Worm (Caenorhabditis elegans): ENCODE data around the gene Y17G7B.20.

Y17G7B.20 gene

DNA sequence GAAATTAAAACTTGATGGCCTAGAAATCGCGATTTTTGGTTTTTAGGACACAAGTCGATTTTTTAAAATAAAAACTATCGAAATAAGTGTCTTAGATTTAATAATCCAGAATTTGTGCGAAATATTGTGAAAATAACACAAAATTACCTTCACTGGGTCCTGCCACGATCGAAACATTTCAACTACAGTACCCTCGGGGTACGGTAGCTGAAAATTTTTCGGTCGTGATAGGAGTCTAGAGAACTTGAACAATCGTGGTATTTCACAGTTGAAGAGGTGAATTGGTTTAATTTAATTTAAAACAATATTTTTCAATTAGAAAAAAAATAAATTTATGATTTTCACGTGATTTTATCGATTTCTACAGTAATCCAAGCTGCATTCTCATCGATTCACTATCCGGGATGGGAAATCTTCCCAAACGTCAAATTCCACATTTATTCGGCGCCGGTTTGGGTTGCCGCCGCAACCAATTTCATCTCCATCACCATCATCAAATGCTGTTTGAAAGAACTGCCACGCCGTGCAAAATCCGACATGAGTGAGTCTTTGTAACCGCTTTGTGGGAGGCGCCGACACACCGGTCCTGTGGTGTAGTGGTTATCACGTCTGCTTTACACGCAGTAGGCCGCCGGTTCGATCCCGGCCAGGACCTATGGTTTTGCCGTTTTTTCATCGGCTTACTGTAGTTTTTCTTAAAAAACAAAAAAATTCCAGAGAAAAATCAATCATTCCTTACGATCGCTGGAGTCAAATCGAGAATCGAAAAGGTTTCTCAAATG is 20.7 kb downstream of the Y17G7B.20 start (continued):
- TF ChIP-seq odd-2 (tag; optimal IDR thresholded peaks at IDR 0.05) (no peak), ceh-24 (tag; optimal IDR thresholded peaks at IDR 0.05) (no peak), hlh-30 (tag; optimal IDR thresholded peaks at IDR 0.05; ENCODE audit: insufficient read depth) (no peak), nhr-232 (tag; optimal IDR thresholded peaks at IDR 0.05) (peak; percentile 48), syd-9 (tag; optimal IDR thresholded peaks at IDR 0.05) (no peak), lin-11 (tag; optimal IDR thresholded peaks at IDR 0.05) (peak; percentile 22), hlh-15 (tag; optimal IDR thresholded peaks at IDR 0.05) (peak; percentile 8), pha-2 (tag; optimal IDR thresholded peaks at IDR 0.05) (peak; percentile 23), eyg-1 (tag; optimal IDR thresholded peaks at IDR 0.05) (no peak), unc-42 (tag; optimal IDR thresholded peaks at IDR 0.05) (peak; percentile 1), unc-55 (GFP tag; optimal IDR thresholded peaks at IDR 0.05) (no peak)

DNA sequence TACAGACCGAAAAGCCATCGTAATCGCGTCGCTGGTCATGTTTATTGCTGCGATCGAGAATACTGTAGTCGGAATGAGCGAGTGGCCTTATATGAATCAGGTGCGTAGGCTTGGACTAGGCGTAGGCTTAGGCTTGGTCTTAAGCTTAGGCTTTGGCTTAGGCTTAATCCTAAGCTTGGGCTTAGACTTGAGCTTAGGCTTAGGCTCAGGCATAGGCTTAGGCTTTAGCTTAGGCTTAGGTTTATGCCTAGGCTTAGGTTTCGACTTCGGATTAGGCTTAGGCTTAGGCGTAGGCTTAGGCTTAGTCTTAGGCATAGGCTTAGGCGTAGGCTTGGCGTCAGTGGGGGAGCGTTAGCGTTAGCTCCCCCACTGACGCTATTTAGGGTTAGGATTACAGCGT is 24.8 kb downstream of the Y17G7B.20 start:
- TF ChIP-seq lim-6 (tag; optimal IDR thresholded peaks at IDR 0.05) (no peak), eyg-1 (tag; optimal IDR thresholded peaks at IDR 0.05) (no peak), dve-1 (tag; optimal IDR thresholded peaks at IDR 0.05) (peak; percentile 82)

DNA sequence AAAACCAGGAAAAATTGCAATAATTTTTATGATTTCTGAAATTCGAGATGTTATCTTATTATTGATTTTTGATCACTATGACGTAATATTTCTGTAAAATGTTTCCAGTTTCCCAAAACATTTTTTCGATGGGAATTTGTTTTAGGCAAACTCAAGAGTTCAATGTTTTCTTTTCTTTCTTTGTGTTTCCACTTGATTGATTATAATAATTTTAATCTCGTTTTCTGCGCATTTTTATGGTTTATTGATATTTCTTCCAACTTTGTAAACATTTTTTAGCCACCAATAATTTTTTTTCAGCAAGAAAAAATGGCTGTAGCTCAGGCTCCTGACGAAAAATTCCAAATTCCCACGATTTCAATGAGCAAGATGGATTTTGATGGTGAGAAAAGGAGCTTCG is 25.4 kb downstream of the Y17G7B.20 start, which contains the start of gene W03C9.6:
TSS of gene W03C9.6 (plus strand) at position 301 of the 400 bp plus-strand sequence.
- TF ChIP-seq dmd-4 (tag; optimal IDR thresholded peaks at IDR 0.05; ENCODE audit: borderline replicate concordance) (no peak), nhr-11 (tag; optimal IDR thresholded peaks at IDR 0.05) (no peak), ceh-14 (tag; optimal IDR thresholded peaks at IDR 0.05) (no peak), zip-5 (tag; optimal IDR thresholded peaks at IDR 0.05) (no peak), T23F11.4 (GFP tag; optimal IDR thresholded peaks at IDR 0.05) (no peak), ref-2 (tag; optimal IDR thresholded peaks at IDR 0.05) (no peak), nfya-1 (tag; optimal IDR thresholded peaks at IDR 0.05) (no peak), mec-3 (tag; optimal IDR thresholded peaks at IDR 0.05; ENCODE audit: borderline replicate concordance) (no peak), ahr-1 (tag; optimal IDR thresholded peaks at IDR 0.05) (no peak), sdc-2 (tag; optimal IDR thresholded peaks at IDR 0.05) (no peak), odd-2 (tag; optimal IDR thresholded peaks at IDR 0.05) (no peak), hlh-30 (tag; optimal IDR thresholded peaks at IDR 0.05; ENCODE audit: insufficient read depth) (no peak), C08G9.2 (tag; optimal IDR thresholded peaks at IDR 0.05) (no peak), ttx-3 (tag; optimal IDR thresholded peaks at IDR 0.05) (no peak), nhr-232 (tag; optimal IDR thresholded peaks at IDR 0.05) (no peak), pros-1 (tag; optimal IDR thresholded peaks at IDR 0.05) (no peak), unc-3 (GFP tag; conservative IDR thresholded peaks at IDR 0.05) (no peak), unc-3 (tag; optimal IDR thresholded peaks at IDR 0.05) (no peak), fkh-6 (tag; optimal IDR thresholded peaks at IDR 0.05) (no peak)

DNA sequence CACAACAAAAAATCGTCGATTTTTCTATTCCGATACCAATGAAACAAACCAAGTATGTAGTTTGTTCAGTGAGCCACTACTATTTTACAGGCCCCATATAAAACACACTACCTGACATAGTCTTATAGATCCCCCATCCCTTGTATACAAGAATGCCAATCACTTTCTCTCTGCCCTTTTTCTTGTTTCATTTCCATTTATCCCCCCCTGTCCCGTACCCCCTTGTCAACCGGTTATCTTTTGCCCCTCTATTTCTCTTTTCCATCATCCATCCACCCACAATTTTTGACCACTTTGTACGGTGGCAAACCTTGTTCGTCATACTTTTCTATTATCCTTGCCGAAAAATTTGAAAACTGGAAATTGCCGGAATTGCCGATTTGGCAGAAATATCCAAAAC is 26.7 kb downstream of the Y17G7B.20 start:
- TF ChIP-seq eyg-1 (tag; optimal IDR thresholded peaks at IDR 0.05) (no peak), hlh-6 (tag; optimal IDR thresholded peaks at IDR 0.05) (no peak), sdc-2 (tag; optimal IDR thresholded peaks at IDR 0.05) (no peak), hlh-8 (tag; optimal IDR thresholded peaks at IDR 0.05) (no peak), fkh-10 (GFP tag; optimal IDR thresholded peaks at IDR 0.05) (no peak), ttx-3 (tag; optimal IDR thresholded peaks at IDR 0.05) (no peak), tbx-7 (tag; optimal IDR thresholded peaks at IDR 0.05) (no peak), ceh-6 (GFP tag; optimal IDR thresholded peaks at IDR 0.05) (no peak), rnt-1 (tag; optimal IDR thresholded peaks at IDR 0.05) (no peak), zip-5 (tag; optimal IDR thresholded peaks at IDR 0.05) (no peak), T23F11.4 (GFP tag; optimal IDR thresholded peaks at IDR 0.05) (no peak), ref-2 (tag; optimal IDR thresholded peaks at IDR 0.05) (no peak), ceh-24 (tag; optimal IDR thresholded peaks at IDR 0.05) (no peak)
